Worm (Caenorhabditis elegans) whole organism, young adult: ENCODE data around the gene npr-3.

Experiments
- F33H1.4 ChIP-seq: fragments of 200-800 bp; sonication (Bioruptor generic); IDR thresholded peaks from 2 replicates; pipeline ENCODE4 v1.3.6; 2022; ENCODE audit warnings: missing genetic modification reagents, missing genetic modification characterization, missing compliant biosample characterization
- Y67H2A.10 ChIP-seq: fragments of 200-800 bp; sonication (Bioruptor generic); conservative IDR thresholded peaks from 2 replicates; pipeline ENCODE4 v1.3.6; 2022; ENCODE audit warnings: missing genetic modification reagents, missing genetic modification characterization, missing compliant biosample characterization
- dpl-1 ChIP-seq: fragments of 150-350 bp; optimal IDR thresholded peaks from 2 replicates; lab custom pipeline; 2014; ENCODE audit warnings: missing biosample characterization, missing genetic modification reagents, missing genetic modification characterization
- hlh-26 ChIP-seq: fragments of 200-800 bp; sonication (Bioruptor generic); conservative IDR thresholded peaks from 2 replicates; pipeline ENCODE4 v1.3.6; 2022; ENCODE audit warnings: missing genetic modification reagents, missing genetic modification characterization, missing compliant biosample characterization
- tbx-9 ChIP-seq: sonication (generic microtip); optimal IDR thresholded peaks from 2 replicates; lab custom pipeline; 2016; ENCODE audit warnings: borderline replicate concordance, missing genetic modification characterization, inconsistent platforms, missing compliant biosample characterization

DNA sequence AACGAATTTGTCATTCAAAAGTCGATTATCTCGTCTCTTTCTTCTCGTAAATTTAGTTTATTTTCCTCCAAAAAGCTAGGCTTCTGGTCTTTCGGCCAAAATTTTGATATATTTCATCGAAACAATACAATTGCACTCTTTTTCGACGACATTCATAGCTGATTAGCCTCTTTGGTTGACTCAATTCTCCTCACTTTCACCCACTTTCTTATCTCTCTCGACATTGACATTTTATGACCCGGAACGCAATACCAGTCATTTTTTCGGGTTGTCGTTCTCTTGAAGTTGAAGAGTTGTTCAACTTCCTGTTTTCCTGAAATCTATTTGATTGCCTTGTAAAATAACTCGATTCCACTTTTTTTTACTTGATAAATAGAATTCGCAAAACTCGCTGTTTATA, 25.2 kb upstream of the npr-3 start:
- TF ChIP-seq dpl-1 (no peak), hlh-26 (GFP tag; lab: Robert Waterston, UW) (no peak), tbx-9 (tag; lab: Kevin White, UChicago) (no peak), Y67H2A.10 (GFP tag; lab: Robert Waterston, UW) (no peak), F33H1.4 (no peak)
